Fruit fly (Drosophila melanogaster): Measurements from ENCODE around the gene CG15286.

Gene CG15286

DNA sequence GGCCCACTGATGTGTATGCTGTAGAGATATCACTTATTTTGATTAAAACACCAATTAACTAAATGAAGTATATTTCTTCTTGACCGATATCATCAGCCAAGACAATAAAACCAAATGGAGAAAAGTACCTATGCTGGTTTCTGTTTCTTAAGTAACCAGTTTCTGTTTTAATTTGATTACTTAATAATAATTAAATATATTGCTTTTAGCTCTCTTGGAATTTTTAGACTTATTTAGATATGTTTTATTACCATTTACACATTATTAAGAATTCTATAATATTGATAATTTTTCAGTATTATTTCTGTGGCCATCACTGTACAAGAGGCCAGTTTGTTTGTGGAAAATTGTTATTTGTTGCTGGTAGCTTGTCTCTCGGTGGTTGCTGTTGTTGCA lies 29.2 kb downstream of the CG15286 start (continued):
- TF ChIP-seq br (GFP tag; optimal IDR thresholded peaks at IDR 0.05) = no peak
- TF ChIP-seq OdsH (GFP tag; optimal IDR thresholded peaks at IDR 0.05) = peak; percentile 40
- TF ChIP-seq Sp1 (GFP tag; optimal IDR thresholded peaks at IDR 0.05) = peak; percentile 57
- no peak for TF ChIP-seq dl (GFP tag; optimal IDR thresholded peaks at IDR 0.05; ENCODE audit: insufficient read depth in 1 of 2, partially characterized antibody in 2 of 2)
- no peak for TF ChIP-seq Dif (GFP tag; optimal IDR thresholded peaks at IDR 0.05; ENCODE audit: partially characterized antibody)
- no peak for TF ChIP-seq N (GFP tag; optimal IDR thresholded peaks at IDR 0.05)
- no peak for TF ChIP-seq sv (GFP tag; optimal IDR thresholded peaks at IDR 0.05)
- TF ChIP-seq CrebA (GFP tag; optimal IDR thresholded peaks at IDR 0.05; ENCODE audit: borderline replicate concordance) = no peak
- no peak for TF ChIP-seq brk (GFP tag; optimal IDR thresholded peaks at IDR 0.05)
- TF ChIP-seq lola (GFP tag; optimal IDR thresholded peaks at IDR 0.05) = no peak
- TF ChIP-seq dsf (GFP tag; optimal IDR thresholded peaks at IDR 0.05; ENCODE audit: borderline replicate concordance) = no peak

- TF ChIP-seq sv (GFP tag; optimal IDR thresholded peaks at IDR 0.05) = no peak
- no peak for TF ChIP-seq pan (optimal IDR thresholded peaks at IDR 0.05)
- no peak for TF ChIP-seq HLH106 (tag; optimal IDR thresholded peaks at IDR 0.05)
- no peak for TF ChIP-seq Vsx2 (GFP tag; optimal IDR thresholded peaks at IDR 0.05; ENCODE audit: partially characterized antibody)
- no peak for TF ChIP-seq lola (GFP tag; optimal IDR thresholded peaks at IDR 0.05)
- TF ChIP-seq br (GFP tag; optimal IDR thresholded peaks at IDR 0.05) = no peak
- no peak for TF ChIP-seq brk (GFP tag; optimal IDR thresholded peaks at IDR 0.05)
- TF ChIP-seq Sp1 (GFP tag; optimal IDR thresholded peaks at IDR 0.05) = no peak
- TF ChIP-seq Jra (GFP tag; optimal IDR thresholded peaks at IDR 0.05) = no peak
- no peak for TF ChIP-seq Myc (optimal IDR thresholded peaks at IDR 0.05)
- no peak for TF ChIP-seq h (GFP tag; optimal IDR thresholded peaks at IDR 0.05)
Observed at dm6 chr2L:14368833-14369232, 30.8 kb downstream of the CG15286 start.

dm6 chr2L:14369933-14370776 lies 32.1 kb downstream of the CG15286 start:
- TF ChIP-seq Dfd (GFP tag; optimal IDR thresholded peaks at IDR 0.05) (peak; percentile 98), Mio (GFP tag; optimal IDR thresholded peaks at IDR 0.05) (peak; percentile 28), rgr (GFP tag; optimal IDR thresholded peaks at IDR 0.05) (peak; percentile 92), ey (GFP tag; optimal IDR thresholded peaks at IDR 0.05) (peak; percentile 94), dmrt93B (GFP tag; optimal IDR thresholded peaks at IDR 0.05) (peak; percentile 90), CG32264 (GFP tag; optimal IDR thresholded peaks at IDR 0.05) (no peak), N (GFP tag; optimal IDR thresholded peaks at IDR 0.05) (no peak), Abd-B (GFP tag; optimal IDR thresholded peaks at IDR 0.05) (no peak), Dif (GFP tag; optimal IDR thresholded peaks at IDR 0.05; ENCODE audit: partially characterized antibody) (no peak), sv (GFP tag; optimal IDR thresholded peaks at IDR 0.05) (no peak), usp (GFP tag; optimal IDR thresholded peaks at IDR 0.05) (no peak), dsf (GFP tag; optimal IDR thresholded peaks at IDR 0.05; ENCODE audit: borderline replicate concordance) (peak; percentile 50), Hnf4 (GFP tag; optimal IDR thresholded peaks at IDR 0.05) (peak; percentile 88), tai (GFP tag; optimal IDR thresholded peaks at IDR 0.05) (peak; percentile 82), psq (GFP tag; optimal IDR thresholded peaks at IDR 0.05) (peak; percentile 85), Hr78 (GFP tag; optimal IDR thresholded peaks at IDR 0.05) (no peak), foxo (GFP tag; optimal IDR thresholded peaks at IDR 0.05) (peak in 1 of 2 experiments; percentile 97), Jra (GFP tag; optimal IDR thresholded peaks at IDR 0.05) (peak; percentile 84), Rel (GFP tag; optimal IDR thresholded peaks at IDR 0.05) (no peak), Rel (tag; optimal IDR thresholded peaks at IDR 0.05) (peak; percentile 60), woc (GFP tag; optimal IDR thresholded peaks at IDR 0.05) (peak; percentile 68), OdsH (GFP tag; optimal IDR thresholded peaks at IDR 0.05) (peak; percentile 93), Hr83 (GFP tag; optimal IDR thresholded peaks at IDR 0.05; ENCODE audit: poor library complexity, severe bottlenecking) (no peak), jim (GFP tag; optimal IDR thresholded peaks at IDR 0.05) (no peak), HLH106 (tag; optimal IDR thresholded peaks at IDR 0.05) (peak; percentile 95), CrebA (GFP tag; optimal IDR thresholded peaks at IDR 0.05; ENCODE audit: borderline replicate concordance) (peak; percentile 0), brk (GFP tag; optimal IDR thresholded peaks at IDR 0.05) (peak; percentile 90), CG9705 (GFP tag; optimal IDR thresholded peaks at IDR 0.05) (peak; percentile 90), dl (GFP tag; optimal IDR thresholded peaks at IDR 0.05; ENCODE audit: insufficient read depth in 1 of 2, partially characterized antibody in 2 of 2) (no peak), fru (GFP tag; optimal IDR thresholded peaks at IDR 0.05) (peak; percentile 97), br (GFP tag; optimal IDR thresholded peaks at IDR 0.05) (peak; percentile 94), lola (GFP tag; optimal IDR thresholded peaks at IDR 0.05) (no peak), GATAd (GFP tag; optimal IDR thresholded peaks at IDR 0.05) (no peak), h (GFP tag; optimal IDR thresholded peaks at IDR 0.05) (peak; percentile 83), sage (GFP tag; optimal IDR thresholded peaks at IDR 0.05) (peak; percentile 41), pan (optimal IDR thresholded peaks at IDR 0.05) (peak; percentile 80), Vsx2 (GFP tag; optimal IDR thresholded peaks at IDR 0.05; ENCODE audit: partially characterized antibody) (no peak), Myc (optimal IDR thresholded peaks at IDR 0.05) (no peak), Sp1 (GFP tag; optimal IDR thresholded peaks at IDR 0.05) (peak; percentile 94)

All from whole organism, wandering third instar larva.